Worm (Caenorhabditis elegans) whole organism, L2 larva: ENCODE data around the gene npr-18.

ENCODE experiments used
- ceh-82 ChIP-seq: fragments of 150-350 bp; optimal IDR thresholded peaks from 2 replicates; lab custom pipeline; 2014; ENCODE audit warnings: missing biosample characterization, missing genetic modification characterization
- lin-11 ChIP-seq: fragments of 150-350 bp; sonication (generic microtip); optimal IDR thresholded peaks from 2 replicates; lab custom pipeline; 2014; ENCODE audit warnings: missing biosample characterization, missing genetic modification characterization, inconsistent platforms, mixed read lengths
- lin-13 ChIP-seq: fragments of 150-350 bp; optimal IDR thresholded peaks from 2 replicates; lab custom pipeline; 2014; ENCODE audit warnings: missing biosample characterization, missing genetic modification reagents, missing genetic modification characterization
- unc-55 ChIP-seq: fragments of 150-350 bp; sonication (generic microtip); optimal IDR thresholded peaks from 3 replicates; lab custom pipeline; 2014; ENCODE audit warnings: missing biosample characterization, missing genetic modification reagents, missing genetic modification characterization
- zag-1 ChIP-seq: fragments of 150-350 bp; optimal IDR thresholded peaks from 2 replicates; lab custom pipeline; 2014; ENCODE audit warnings: missing biosample characterization, missing genetic modification characterization

DNA sequence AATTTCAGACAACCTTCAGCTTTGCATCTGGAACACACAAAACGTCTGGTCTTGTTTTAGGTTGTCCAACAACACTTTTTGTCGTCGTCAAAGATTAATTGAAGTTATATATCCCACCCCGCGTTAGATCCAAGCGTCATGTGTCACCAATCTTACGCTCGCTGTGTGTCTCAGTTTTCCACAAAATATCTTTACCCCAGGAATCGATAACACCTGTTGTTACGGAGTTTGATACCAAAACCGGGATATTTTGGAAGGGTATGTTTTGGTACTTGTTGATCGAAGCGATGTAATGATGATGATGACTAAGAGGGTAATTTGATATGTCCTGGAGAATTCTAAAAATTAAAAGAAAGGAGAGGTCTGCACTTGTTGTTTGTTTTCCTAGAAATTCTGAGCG lies 44.9 kb downstream of the npr-18 start:
- no peak for TF ChIP-seq zag-1 (tag; lab: Kevin White, UChicago)
- TF ChIP-seq lin-11 (tag; lab: Kevin White, UChicago), result no peak
- TF ChIP-seq unc-55 (GFP tag; lab: Kevin White, UChicago), result no peak
- TF ChIP-seq ceh-82 (tag; lab: Kevin White, UChicago), result no peak
- TF ChIP-seq lin-13 (GFP tag; lab: Kevin White, UChicago), result no peak
